Worm (Caenorhabditis elegans) whole organism, dauer: ENCODE measurements around the gene grl-31.

Experiments
- unc-62 ChIP-seq: sonication (generic microtip); optimal IDR thresholded peaks from 2 replicates; lab custom pipeline; 2017; ENCODE audit warnings: missing biosample characterization, missing genetic modification reagents, missing genetic modification characterization

Gene grl-31

DNA sequence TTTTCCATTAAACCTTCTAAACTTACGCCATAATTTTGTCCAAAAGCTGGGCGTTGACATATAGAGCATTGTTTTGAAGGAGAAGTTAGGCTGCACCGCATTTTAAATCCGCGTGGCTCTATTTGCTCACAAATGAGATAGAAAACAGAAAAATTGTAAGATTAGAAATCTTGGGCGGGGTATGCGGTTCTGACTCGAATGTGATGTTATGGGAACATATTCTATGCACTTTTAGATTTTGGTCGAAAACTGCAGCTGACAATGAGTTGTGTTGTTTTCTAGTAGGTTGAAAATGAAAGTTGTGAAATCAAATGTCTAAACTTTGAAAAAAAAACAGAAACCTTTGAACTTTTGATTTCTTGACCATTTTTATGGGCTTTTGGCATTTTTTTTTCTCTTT is 14.2 kb downstream of the grl-31 start, which contains the start of gene nhr-222:
Gene nhr-222 (minus strand): TSS at position 101 of the 400 bp plus-strand sequence.
- TF ChIP-seq unc-62: no peak

DNA sequence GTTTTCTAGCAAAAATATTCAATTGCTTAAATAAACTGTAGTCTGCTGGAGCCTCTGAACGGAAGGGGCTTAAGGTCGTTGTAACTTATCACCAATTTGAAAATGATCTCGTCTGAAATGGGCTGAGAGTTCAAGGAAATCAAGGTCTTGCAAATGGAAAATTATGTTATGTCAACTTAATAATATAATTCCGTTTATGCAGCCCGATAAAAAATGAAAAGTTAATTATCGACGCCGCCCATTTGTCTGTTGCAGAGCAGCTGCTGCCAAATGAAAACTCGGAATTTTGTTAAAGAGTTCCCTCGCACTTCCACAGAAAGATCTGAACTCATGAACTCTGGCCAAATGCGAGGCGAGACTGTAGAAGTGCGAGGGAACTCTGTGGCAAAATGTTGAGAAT is 16.5 kb downstream of the grl-31 start, which contains the start of gene srbc-67:
Gene srbc-67 (minus strand): TSS at position 101 of the 400 bp plus-strand sequence.
- no peak for TF ChIP-seq unc-62

DNA sequence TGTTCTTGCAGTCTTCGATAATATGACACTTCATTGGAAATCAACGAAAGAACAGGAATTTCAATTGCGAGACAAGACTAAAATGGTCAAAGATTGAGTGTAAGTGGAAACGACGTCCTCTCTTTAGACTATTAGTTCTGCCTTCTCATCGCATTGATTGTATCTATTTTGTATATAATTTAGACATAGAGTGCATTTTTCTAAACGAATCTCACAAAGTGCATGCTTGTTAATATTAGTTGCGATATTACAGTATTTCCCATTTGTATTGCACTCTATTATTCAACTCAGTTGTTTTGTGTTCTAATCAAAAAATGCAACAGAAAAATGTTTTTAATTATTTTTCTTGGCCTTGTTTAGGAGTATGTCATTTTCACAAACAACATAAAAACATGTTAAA is 19.3 kb downstream of the grl-31 start, which contains the start of gene nhr-93:
Gene nhr-93 (minus strand): TSS at position 101 of the 400 bp plus-strand sequence.
- no peak for TF ChIP-seq unc-62

DNA sequence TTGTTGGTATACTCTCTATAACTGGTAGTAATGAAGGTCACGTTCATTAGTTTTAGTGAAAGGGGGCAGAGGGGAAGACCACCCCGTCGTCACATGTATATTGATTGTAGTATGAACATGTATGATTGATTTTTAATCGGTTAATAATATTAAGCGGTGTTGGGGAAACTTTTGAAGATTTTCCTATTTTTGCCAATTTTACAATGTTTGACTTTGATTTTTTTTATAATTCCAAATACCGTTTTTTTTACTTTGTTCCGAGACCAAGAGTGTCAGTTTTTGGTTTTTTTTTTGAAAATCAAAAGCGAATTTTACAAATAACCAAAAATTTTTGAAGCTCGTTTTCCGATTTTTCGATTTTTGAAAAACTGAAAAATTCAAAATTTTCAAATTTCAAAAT is 22.3 kb downstream of the grl-31 start, which contains the start of gene nhr-221:
Gene nhr-221 (minus strand): TSS at position 101 of the 400 bp plus-strand sequence.
- no peak for TF ChIP-seq unc-62

DNA sequence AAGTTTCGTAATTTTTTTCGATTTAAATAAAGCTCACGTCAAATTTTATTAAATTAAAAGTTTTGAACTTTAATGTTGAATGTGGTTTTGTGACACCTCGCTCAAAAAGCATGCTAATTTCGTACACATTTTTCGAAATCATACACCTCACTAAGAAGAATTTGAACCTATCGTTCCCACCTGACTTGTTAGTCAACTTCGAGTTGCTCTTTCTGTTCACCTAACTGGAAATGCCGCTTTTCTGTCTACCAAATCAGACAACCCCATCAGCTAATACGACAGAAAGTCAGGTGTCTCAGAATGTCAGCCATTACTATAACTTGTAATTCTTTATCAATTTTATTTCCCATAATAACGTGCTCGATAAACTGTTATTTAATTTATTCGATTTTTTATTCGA is 27.2 kb downstream of the grl-31 start, which contains the start of gene srbc-66:
Gene srbc-66 (plus strand): TSS at position 301 of the 400 bp plus-strand sequence.
- no peak for TF ChIP-seq unc-62

DNA sequence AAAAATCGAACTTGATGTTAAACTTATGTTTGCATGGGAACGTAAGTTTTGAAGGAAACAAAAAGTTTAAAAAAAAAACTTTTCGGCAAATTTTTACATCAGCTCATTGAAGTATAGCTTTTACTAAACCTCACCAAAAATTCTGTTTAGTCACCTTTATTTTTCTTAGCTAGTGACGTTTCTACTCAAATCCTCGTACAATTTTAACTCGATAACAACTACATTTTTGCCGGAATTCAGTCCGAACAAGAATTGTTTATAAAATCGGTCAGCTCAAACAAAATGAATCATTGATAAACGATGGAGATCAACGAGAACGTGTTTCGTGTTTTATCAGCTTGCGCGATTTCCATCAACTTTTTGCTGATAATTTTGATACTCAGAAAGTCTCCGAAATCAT is 30.7 kb downstream of the grl-31 start, which contains the start of gene str-260:
Gene str-260 (plus strand): TSS at position 301 of the 400 bp plus-strand sequence.
- no peak for TF ChIP-seq unc-62

DNA sequence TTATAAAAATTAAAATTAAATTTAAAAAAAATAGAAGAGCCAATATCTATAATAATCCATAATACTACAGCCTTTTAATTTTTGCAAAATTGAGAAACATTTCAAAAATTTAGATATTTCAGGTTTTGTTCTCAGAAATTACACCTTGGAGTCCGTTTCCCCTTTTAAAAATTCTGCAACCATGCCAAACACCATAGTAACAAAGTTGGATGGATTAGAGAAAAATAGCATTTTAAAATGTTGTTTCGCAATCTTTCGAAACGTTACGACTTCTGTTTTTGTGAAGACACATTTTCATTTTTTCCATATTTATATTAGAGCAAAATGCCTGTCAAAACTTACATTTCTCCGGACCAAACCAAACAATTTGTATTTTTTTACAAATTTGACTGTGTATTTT is 32.6 kb downstream of the grl-31 start, which contains the start of gene T24A6.7:
Gene T24A6.7 (plus strand): TSS at position 301 of the 400 bp plus-strand sequence.
- TF ChIP-seq unc-62: no peak

DNA sequence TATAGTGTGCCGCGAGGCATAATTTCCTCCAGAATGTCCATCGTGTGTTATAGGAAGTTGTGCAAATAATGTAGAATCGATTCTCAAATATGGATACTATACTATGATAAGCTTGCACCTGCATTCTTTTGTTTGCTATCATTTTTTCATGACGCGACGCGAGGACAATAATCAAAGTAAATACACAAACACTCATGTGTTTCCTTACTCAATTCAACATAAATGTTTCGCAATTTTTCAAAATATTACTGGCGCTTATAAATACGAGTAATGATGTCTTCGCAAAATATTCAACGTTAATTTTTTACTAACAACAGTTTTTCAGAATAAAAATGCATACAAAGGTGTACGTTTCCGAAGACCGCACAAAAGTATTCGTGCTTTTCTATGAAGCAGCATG is 34.3 kb downstream of the grl-31 start, which contains the start of gene irg-1:
Gene irg-1 (plus strand): TSS at position 326 of the 400 bp plus-strand sequence.
- no peak for TF ChIP-seq unc-62

DNA sequence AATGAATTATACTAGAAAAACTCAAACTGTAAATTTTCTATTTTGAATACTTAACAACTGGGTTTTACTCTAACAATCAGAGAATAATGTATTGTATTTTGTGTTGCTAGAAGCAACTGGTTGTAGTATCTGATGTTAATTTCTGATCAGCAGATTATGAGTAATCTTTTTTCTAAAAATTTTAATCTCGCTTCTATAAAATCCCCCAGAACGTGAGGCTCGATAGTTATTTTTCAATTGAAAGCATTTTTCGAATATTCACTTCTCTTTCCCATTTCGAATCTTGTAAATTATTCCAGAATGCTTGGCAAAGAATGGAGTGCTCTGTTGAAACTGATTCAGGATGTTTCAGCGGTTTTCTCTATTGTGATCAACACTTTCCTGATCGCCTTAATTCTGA is 39.7 kb downstream of the grl-31 start, which contains the start of gene str-227:
Gene str-227 (plus strand): TSS at position 301 of the 400 bp plus-strand sequence.
- TF ChIP-seq unc-62: no peak

DNA sequence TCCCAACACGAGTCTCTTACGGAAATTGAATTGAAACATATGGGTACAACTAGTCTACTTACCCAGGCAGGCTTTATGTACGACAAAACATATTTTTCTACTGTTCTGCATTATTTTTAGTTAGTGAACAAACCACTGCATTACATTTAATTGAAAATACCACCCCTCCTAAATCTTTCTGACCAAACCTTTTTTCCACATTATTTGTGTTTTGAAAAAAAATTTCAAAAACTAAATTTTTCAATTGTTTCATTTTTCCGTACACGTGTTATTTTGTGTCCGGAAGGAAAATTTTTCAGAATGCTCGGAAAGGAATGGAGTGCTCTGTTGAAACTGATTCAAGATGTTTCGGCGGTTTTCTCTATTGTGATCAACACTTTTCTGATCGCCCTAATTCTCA is 45.2 kb downstream of the grl-31 start, which contains the start of gene str-226:
Gene str-226 (plus strand): TSS at position 301 of the 400 bp plus-strand sequence.
- TF ChIP-seq unc-62: no peak

DNA sequence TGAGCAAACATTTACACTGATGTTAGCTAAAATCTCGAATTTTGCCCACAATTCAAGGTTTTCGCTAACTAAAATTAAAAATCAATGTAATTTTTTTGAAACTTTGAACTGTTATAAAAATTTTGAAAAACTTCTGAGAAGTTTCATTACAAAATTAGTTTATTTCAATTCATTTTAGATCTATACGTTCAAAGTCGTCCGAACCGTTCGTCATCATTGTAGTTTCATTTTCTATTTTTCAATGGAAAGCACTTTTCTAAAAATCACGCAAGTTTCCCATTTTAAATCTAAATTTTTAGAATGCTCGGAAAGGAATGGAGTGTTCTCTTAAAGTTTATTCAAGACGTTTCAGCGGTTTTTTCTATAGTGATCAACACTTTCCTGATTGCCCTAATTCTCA is 47.7 kb downstream of the grl-31 start, which contains the start of gene str-228:
Gene str-228 (plus strand): TSS at position 301 of the 400 bp plus-strand sequence.
- no peak for TF ChIP-seq unc-62

DNA sequence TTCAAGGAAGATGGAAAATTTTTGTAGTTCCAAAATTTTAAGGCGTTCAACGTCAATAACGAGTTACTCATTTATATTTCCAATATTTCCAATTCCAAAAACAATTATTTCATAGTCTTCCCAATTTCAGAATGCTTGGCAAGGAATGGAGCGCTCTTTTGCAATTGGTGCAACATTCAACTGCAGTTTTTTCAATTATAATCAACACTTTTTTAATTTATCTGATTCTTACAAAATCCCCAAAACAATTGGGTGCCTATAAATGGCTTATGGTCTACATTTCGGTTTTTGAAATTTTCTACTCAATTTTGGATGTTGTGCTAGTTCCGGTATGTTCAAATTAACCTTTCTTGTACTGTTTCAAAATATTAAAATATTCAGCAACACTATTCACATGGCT is 49.9 kb downstream of the grl-31 start, which contains the start of gene str-225:
Gene str-225 (plus strand): TSS at position 132 of the 400 bp plus-strand sequence.
- TF ChIP-seq unc-62: no peak
